Worm (Caenorhabditis elegans) whole organism, L1 larva: ENCODE measurements around the gene fbxa-224.
A peak's percentile ranks its signal among the peaks of the same experiment; 100 is the strongest.

ENCODE experiments used
- C16A3.4 ChIP-seq: fragments of 150-350 bp; optimal IDR thresholded peaks from 2 replicates; lab custom pipeline; 2014; ENCODE audit warnings: missing biosample characterization, missing genetic modification characterization
- C34B4.2 ChIP-seq: sonication (generic microtip); optimal IDR thresholded peaks from 2 replicates; lab custom pipeline; 2017; ENCODE audit warnings: mild to moderate bottlenecking, missing genetic modification characterization, missing compliant biosample characterization
- Y116A8C.19 ChIP-seq: sonication (generic microtip); optimal IDR thresholded peaks from 2 replicates; lab custom pipeline; 2016; ENCODE audit warnings: missing compliant biosample characterization, missing genetic modification characterization, borderline replicate concordance
- aha-1 ChIP-seq: fragments of 150-350 bp; optimal IDR thresholded peaks from 2 replicates; lab custom pipeline; 2014; ENCODE audit warnings: missing biosample characterization, missing genetic modification characterization
- alr-1 ChIP-seq: fragments of 200-800 bp; sonication (Bioruptor generic); optimal IDR thresholded peaks from 2 replicates; lab custom pipeline; 2018; ENCODE audit warnings: borderline replicate concordance, mild to moderate bottlenecking, missing genetic modification characterization, missing compliant biosample characterization
- aly-2 ChIP-seq: fragments of 150-350 bp; optimal IDR thresholded peaks from 2 replicates; lab custom pipeline; 2014; ENCODE audit warnings: missing biosample characterization, missing genetic modification characterization
- blmp-1 ChIP-seq: fragments of 150-350 bp; optimal IDR thresholded peaks from 2 replicates; lab custom pipeline; 2014; ENCODE audit warnings: missing biosample characterization, missing genetic modification characterization
- ceh-63 ChIP-seq: fragments of 200-800 bp; sonication (Bioruptor generic); optimal IDR thresholded peaks from 2 replicates; lab custom pipeline; 2018; ENCODE audit warnings: mild to moderate bottlenecking, missing genetic modification characterization, missing compliant biosample characterization
- dpl-1 ChIP-seq, 3 experiments: fragments of 150-350 bp in 2 of 3; sonication (generic microtip) in 1 of 3; optimal IDR thresholded peaks; 2 replicates each; lab custom pipeline; 2014 to 2017; ENCODE audit warnings: missing biosample characterization in 3 of 3, missing genetic modification characterization in 3 of 3, missing genetic modification reagents in 3 of 3
- efl-1 ChIP-seq, 4 experiments: fragments of 150-350 bp; optimal IDR thresholded peaks in 3 of 4; peaks in 1 of 4; 1 replicate in 1 of 4; 2 replicates in 3 of 4; lab custom pipeline; 2014; ENCODE audit warnings: missing biosample characterization in 2 of 4, missing genetic modification characterization in 2 of 4, missing genetic modification reagents in 2 of 4
- efl-3 ChIP-seq: fragments of 200-800 bp; sonication (Bioruptor generic); optimal IDR thresholded peaks from 2 replicates; lab custom pipeline; 2018; ENCODE audit warnings: mild to moderate bottlenecking, missing genetic modification characterization, missing compliant biosample characterization
- egl-13 ChIP-seq: sonication (generic microtip); optimal IDR thresholded peaks from 2 replicates; lab custom pipeline; 2016; ENCODE audit warnings: missing genotype, missing genetic modification reagents, missing genetic modification characterization, missing compliant biosample characterization
- egl-27 ChIP-seq, 2 experiments: fragments of 150-350 bp in 1 of 2; sonication (generic microtip); optimal IDR thresholded peaks; 3 replicates each; lab custom pipeline; 2017 to 2018; ENCODE audit warnings: missing biosample characterization in 2 of 2, missing genetic modification characterization in 2 of 2, missing genetic modification reagents in 2 of 2
- elt-3 ChIP-seq, 6 experiments: fragments of 150-350 bp in 1 of 6; sonication (generic microtip); optimal IDR thresholded peaks; 2 replicates each; lab custom pipeline; 2017 to 2018; ENCODE audit warnings: missing biosample characterization in 6 of 6, missing genetic modification characterization in 6 of 6, inconsistent platforms in 1 of 6
- fkh-4 ChIP-seq: sonication (generic microtip); optimal IDR thresholded peaks from 2 replicates; lab custom pipeline; 2016; ENCODE audit warnings: missing compliant biosample characterization, missing genetic modification characterization, borderline replicate concordance
- fkh-8 ChIP-seq: sonication (generic microtip); optimal IDR thresholded peaks from 2 replicates; lab custom pipeline; 2016; ENCODE audit warnings: mild to moderate bottlenecking, missing genetic modification characterization, missing compliant biosample characterization
- hlh-17 ChIP-seq: fragments of 200-800 bp; sonication (Bioruptor generic); optimal IDR thresholded peaks from 2 replicates; lab custom pipeline; 2018; ENCODE audit warnings: missing genetic modification characterization, mild to moderate bottlenecking, missing compliant biosample characterization, moderate library complexity, borderline replicate concordance
- hlh-4 ChIP-seq: sonication (generic microtip); optimal IDR thresholded peaks from 2 replicates; lab custom pipeline; 2016; ENCODE audit warnings: mild to moderate bottlenecking, missing genetic modification characterization, missing compliant biosample characterization
- hpl-2 ChIP-seq: fragments of 150-350 bp; optimal IDR thresholded peaks from 2 replicates; lab custom pipeline; 2014; ENCODE audit warnings: missing biosample characterization, missing genetic modification reagents, missing genetic modification characterization
- lin-15B ChIP-seq: fragments of 150-350 bp; sonication (generic microtip); optimal IDR thresholded peaks from 3 replicates; lab custom pipeline; 2014; ENCODE audit warnings: missing biosample characterization, missing genetic modification characterization
- lin-39 ChIP-seq: fragments of 150-350 bp; optimal IDR thresholded peaks from 2 replicates; lab custom pipeline; 2014; ENCODE audit warnings: missing biosample characterization, missing genetic modification reagents, missing genetic modification characterization
- mab-9 ChIP-seq: fragments of 200-800 bp; sonication (Bioruptor generic); IDR thresholded peaks from 2 replicates; pipeline ENCODE4 v1.3.6; 2022; ENCODE audit warnings: missing genetic modification reagents, missing genetic modification characterization, missing compliant biosample characterization
- mdl-1 ChIP-seq, 2 experiments: fragments of 150-350 bp; optimal IDR thresholded peaks; 2 replicates each; lab custom pipeline; 2014 to 2017; ENCODE audit warnings: missing biosample characterization in 2 of 2, missing genetic modification characterization in 2 of 2, inconsistent platforms in 1 of 2
- mef-2 ChIP-seq: fragments of 150-350 bp; optimal IDR thresholded peaks from 2 replicates; lab custom pipeline; 2014; ENCODE audit warnings: missing biosample characterization, missing genetic modification characterization
- mep-1 ChIP-seq: fragments of 150-350 bp; optimal IDR thresholded peaks from 2 replicates; lab custom pipeline; 2014; ENCODE audit warnings: missing biosample characterization, missing genetic modification characterization
- nhr-12 ChIP-seq: sonication (generic microtip); optimal IDR thresholded peaks from 2 replicates; lab custom pipeline; 2017; ENCODE audit warnings: missing biosample characterization, missing genetic modification characterization
- nhr-19 ChIP-seq: fragments of 200-800 bp; sonication (Bioruptor generic); conservative IDR thresholded peaks from 2 replicates; pipeline ENCODE4 v1.3.6; 2022; ENCODE audit warnings: missing genetic modification characterization, missing compliant biosample characterization
- nhr-28 ChIP-seq: fragments of 150-350 bp; optimal IDR thresholded peaks from 2 replicates; lab custom pipeline; 2014; ENCODE audit warnings: missing biosample characterization, missing genetic modification characterization
- nhr-47 ChIP-seq: sonication (generic microtip); optimal IDR thresholded peaks from 2 replicates; lab custom pipeline; 2016; ENCODE audit warnings: mild to moderate bottlenecking, missing genetic modification characterization, moderate library complexity, missing compliant biosample characterization
- nhr-76 ChIP-seq: sonication (generic microtip); optimal IDR thresholded peaks from 2 replicates; lab custom pipeline; 2017; ENCODE audit warnings: missing biosample characterization, missing genetic modification characterization
- nhr-90 ChIP-seq: sonication (generic microtip); optimal IDR thresholded peaks from 2 replicates; lab custom pipeline; 2016; ENCODE audit warnings: mild to moderate bottlenecking, missing genetic modification characterization, missing compliant biosample characterization; ENCODE audit not compliant: poor library complexity
- pqm-1 ChIP-seq: sonication (generic microtip); optimal IDR thresholded peaks from 3 replicates; lab custom pipeline; 2017; ENCODE audit warnings: missing biosample characterization, missing genetic modification characterization
- snpc-4 ChIP-seq: fragments of 150-350 bp; optimal IDR thresholded peaks from 2 replicates; lab custom pipeline; 2014; ENCODE audit warnings: missing biosample characterization, missing genetic modification characterization
- sox-4 ChIP-seq: sonication (generic microtip); optimal IDR thresholded peaks from 2 replicates; lab custom pipeline; 2016; ENCODE audit warnings: missing genetic modification characterization, missing compliant biosample characterization
- sptf-1 ChIP-seq: fragments of 150-350 bp; optimal IDR thresholded peaks from 2 replicates; lab custom pipeline; 2014; ENCODE audit warnings: missing biosample characterization, missing genetic modification characterization
- swsn-7 ChIP-seq: sonication (generic microtip); optimal IDR thresholded peaks from 2 replicates; lab custom pipeline; 2016; ENCODE audit warnings: missing genetic modification characterization, missing compliant biosample characterization
- tbx-2 ChIP-seq: sonication (generic microtip); optimal IDR thresholded peaks from 2 replicates; lab custom pipeline; 2016; ENCODE audit warnings: missing genetic modification characterization, missing compliant biosample characterization
- tlp-1 ChIP-seq: fragments of 150-350 bp; optimal IDR thresholded peaks from 2 replicates; lab custom pipeline; 2014; ENCODE audit warnings: missing biosample characterization, missing genetic modification characterization
- unc-62 ChIP-seq: fragments of 150-350 bp; optimal IDR thresholded peaks from 2 replicates; lab custom pipeline; 2014; ENCODE audit warnings: missing biosample characterization, missing genetic modification reagents, missing genetic modification characterization
- unc-98 ChIP-seq: fragments of 200-800 bp; sonication (Bioruptor generic); IDR thresholded peaks from 2 replicates; pipeline ENCODE4 v1.3.6; 2022; ENCODE audit warnings: missing genetic modification characterization, missing compliant biosample characterization
- xbp-1 ChIP-seq: sonication (generic microtip); optimal IDR thresholded peaks from 2 replicates; lab custom pipeline; 2016; ENCODE audit warnings: missing genetic modification characterization, missing compliant biosample characterization
- zag-1 ChIP-seq: fragments of 150-350 bp; optimal IDR thresholded peaks from 2 replicates; lab custom pipeline; 2014; ENCODE audit warnings: missing biosample characterization, missing genetic modification characterization
- zip-4 ChIP-seq: fragments of 200-800 bp; sonication (Bioruptor generic); optimal IDR thresholded peaks from 2 replicates; lab custom pipeline; 2018; ENCODE audit warnings: mild to moderate bottlenecking, missing genetic modification characterization, moderate library complexity, missing compliant biosample characterization

Gene fbxa-224

ce11 chrII:7529078-7529683 is 18.8 kb downstream of the fbxa-224 start, which contains the start of gene ZK1290.5 (continued):
- TF ChIP-seq nhr-28 (no peak), swsn-7 (tag; lab: Kevin White, UChicago) (peak; percentile 85), snpc-4 (peak; percentile 33), tbx-2 (tag; lab: Kevin White, UChicago) (peak; percentile 92), tlp-1 (tag; lab: Kevin White, UChicago) (no peak), nhr-47 (peak; percentile 86), mep-1 (tag; lab: Kevin White, UChicago) (peak; percentile 87), xbp-1 (tag; lab: Kevin White, UChicago) (peak; percentile 76), lin-39 (tag; lab: Kevin White, UChicago) (peak; percentile 60), Y116A8C.19 (tag; lab: Kevin White, UChicago) (no peak), C16A3.4 (tag; lab: Kevin White, UChicago) (peak; percentile 61), egl-13 (tag; lab: Kevin White, UChicago) (no peak), blmp-1 (tag; lab: Kevin White, UChicago) (peak; percentile 84), nhr-12 (no peak), nhr-90 (tag; lab: Kevin White, UChicago) (peak; percentile 89), nhr-76 (tag; lab: Kevin White, UChicago) (no peak), egl-27 (tag; optimal IDR thresholded peaks at IDR 0.05; lab: Kevin White, UChicago) (no peak), mdl-1 (tag; optimal IDR thresholded peaks at IDR 0.05; lab: Kevin White, UChicago) (peak in 1 of 2 experiments; percentile 95), mab-9 (GFP tag; lab: Robert Waterston, UW) (peak; percentile 15; the same call in 1 of the 2 replicates), lin-15B (tag; lab: Kevin White, UChicago) (no peak), nhr-19 (peak; percentile 92), sox-4 (tag; lab: Kevin White, UChicago) (no peak), dpl-1 (GFP tag; optimal IDR thresholded peaks at IDR 0.05; lab: Kevin White, UChicago) (peak; percentile 60 to 66 (median 62)), alr-1 (tag; lab: Kevin White, UChicago) (no peak), elt-3 (tag; optimal IDR thresholded peaks at IDR 0.05; lab: Kevin White, UChicago) (peak in 4 of 6 experiments; percentile 9 to 89 (median 72)), fkh-4 (tag; lab: Kevin White, UChicago) (no peak), efl-1 (optimal IDR thresholded peaks at IDR 0.05; lab: Kevin White, UChicago) (peak; percentile 71 to 76), efl-1 (GFP tag; optimal IDR thresholded peaks at IDR 0.05 in 1 of 2; lab: Kevin White, UChicago) (peak; percentile 46 to 94), unc-62 (GFP tag; lab: Kevin White, UChicago) (no peak), zag-1 (tag; lab: Kevin White, UChicago) (no peak), zip-4 (GFP tag; lab: Kevin White, UChicago) (peak; percentile 16), efl-3 (GFP tag; lab: Kevin White, UChicago) (no peak), hpl-2 (GFP tag; lab: Kevin White, UChicago) (peak; percentile 81), C34B4.2 (tag; lab: Kevin White, UChicago) (no peak), hlh-17 (GFP tag; lab: Kevin White, UChicago) (no peak), hlh-4 (tag; lab: Kevin White, UChicago) (no peak), unc-98 (GFP tag; lab: Robert Waterston, UW) (peak; percentile 47; the same call in 1 of the 2 replicates), aha-1 (no peak), sptf-1 (tag; lab: Kevin White, UChicago) (no peak), pqm-1 (tag; lab: Kevin White, UChicago) (no peak), mef-2 (no peak), fkh-8 (tag; lab: Kevin White, UChicago) (peak; percentile 87), ceh-63 (GFP tag; lab: Kevin White, UChicago) (no peak), aly-2 (no peak)
